Worm (Caenorhabditis elegans) whole organism, L2 larva: ENCODE measurements around the gene F20B6.5.

Source experiments
- C34F6.9 ChIP-seq: fragments of 150-350 bp; optimal IDR thresholded peaks from 2 replicates; lab custom pipeline; 2014; ENCODE audit warnings: missing biosample characterization, missing genetic modification characterization
- R02D3.7 ChIP-seq: fragments of 150-350 bp; optimal IDR thresholded peaks from 2 replicates; lab custom pipeline; 2014; ENCODE audit warnings: missing biosample characterization, missing genetic modification characterization
- Y55F3AM.14 ChIP-seq: fragments of 200-800 bp; sonication (Bioruptor generic); optimal IDR thresholded peaks from 2 replicates; lab custom pipeline; 2018; ENCODE audit warnings: mild to moderate bottlenecking, missing genetic modification characterization, missing compliant biosample characterization
- ZK546.5 ChIP-seq: sonication (generic microtip); optimal IDR thresholded peaks from 2 replicates; lab custom pipeline; 2017; ENCODE audit warnings: missing biosample characterization, missing genetic modification characterization
- ceh-82 ChIP-seq: fragments of 150-350 bp; optimal IDR thresholded peaks from 2 replicates; lab custom pipeline; 2014; ENCODE audit warnings: missing biosample characterization, missing genetic modification characterization
- crh-2 ChIP-seq: sonication (generic microtip); optimal IDR thresholded peaks from 2 replicates; lab custom pipeline; 2017; ENCODE audit warnings: missing biosample characterization, missing genetic modification characterization
- elt-1 ChIP-seq: fragments of 150-350 bp; optimal IDR thresholded peaks from 2 replicates; lab custom pipeline; 2014; ENCODE audit warnings: missing biosample characterization, missing genetic modification characterization
- fos-1 ChIP-seq: fragments of 150-350 bp; optimal IDR thresholded peaks from 2 replicates; lab custom pipeline; 2014; ENCODE audit warnings: missing biosample characterization, missing genetic modification characterization
- gmeb-1 ChIP-seq: fragments of 150-350 bp; optimal IDR thresholded peaks from 2 replicates; lab custom pipeline; 2014; ENCODE audit warnings: missing biosample characterization, missing genetic modification characterization
- lin-11 ChIP-seq: fragments of 150-350 bp; sonication (generic microtip); optimal IDR thresholded peaks from 2 replicates; lab custom pipeline; 2014; ENCODE audit warnings: missing biosample characterization, missing genetic modification characterization, inconsistent platforms, mixed read lengths
- lin-13 ChIP-seq: fragments of 150-350 bp; optimal IDR thresholded peaks from 2 replicates; lab custom pipeline; 2014; ENCODE audit warnings: missing biosample characterization, missing genetic modification reagents, missing genetic modification characterization
- lin-39 ChIP-seq: fragments of 150-350 bp; optimal IDR thresholded peaks from 2 replicates; lab custom pipeline; 2014; ENCODE audit warnings: missing biosample characterization, missing genetic modification reagents, missing genetic modification characterization
- mbf-1 ChIP-seq: sonication (generic microtip); optimal IDR thresholded peaks from 2 replicates; lab custom pipeline; 2017; ENCODE audit warnings: missing biosample characterization, missing genetic modification characterization
- nhr-10 ChIP-seq: sonication (generic microtip); optimal IDR thresholded peaks from 2 replicates; lab custom pipeline; 2017; ENCODE audit warnings: missing biosample characterization, missing genetic modification characterization
- nhr-11 ChIP-seq: fragments of 150-350 bp; optimal IDR thresholded peaks from 2 replicates; lab custom pipeline; 2014; ENCODE audit warnings: missing biosample characterization, missing genetic modification characterization
- nhr-6 ChIP-seq: fragments of 150-350 bp; optimal IDR thresholded peaks from 2 replicates; lab custom pipeline; 2014; ENCODE audit warnings: missing biosample characterization, missing genetic modification characterization
- sem-4 ChIP-seq: fragments of 150-350 bp; optimal IDR thresholded peaks from 2 replicates; lab custom pipeline; 2014; ENCODE audit warnings: missing biosample characterization, missing genetic modification reagents, missing genetic modification characterization
- sma-3 ChIP-seq: sonication (generic microtip); optimal IDR thresholded peaks from 2 replicates; lab custom pipeline; 2016; ENCODE audit warnings: missing genetic modification reagents, missing genetic modification characterization, missing compliant biosample characterization
- unc-39 ChIP-seq: fragments of 150-350 bp; optimal IDR thresholded peaks from 2 replicates; lab custom pipeline; 2014; ENCODE audit warnings: missing biosample characterization, missing genetic modification characterization
- ztf-1 ChIP-seq: fragments of 200-800 bp; sonication (Bioruptor generic); conservative IDR thresholded peaks from 2 replicates; pipeline ENCODE4 v1.3.6; 2022; ENCODE audit warnings: missing genetic modification characterization, missing compliant biosample characterization
- ztf-11 ChIP-seq: sonication (generic microtip); optimal IDR thresholded peaks from 2 replicates; lab custom pipeline; 2017; ENCODE audit warnings: missing biosample characterization, missing genetic modification characterization

The F20B6.5 gene

ce11 chrX:4153343-4153742 is 46.4 kb downstream of the F20B6.5 start, which contains the start of gene nck-1:
Gene nck-1 (minus strand): TSS chrX:4153443.
- no peak for TF ChIP-seq lin-13 (GFP tag; lab: Kevin White, UChicago)
- TF ChIP-seq gmeb-1, result no peak
- TF ChIP-seq lin-11 (tag; lab: Kevin White, UChicago), result no peak
- no peak for TF ChIP-seq lin-39 (tag; lab: Kevin White, UChicago)
- TF ChIP-seq fos-1 (tag; lab: Kevin White, UChicago), result no peak
- TF ChIP-seq ztf-11 (tag; lab: Kevin White, UChicago), result no peak
- no peak for TF ChIP-seq ZK546.5 (tag; lab: Kevin White, UChicago)
- TF ChIP-seq sem-4, result no peak
- TF ChIP-seq elt-1 (tag; lab: Kevin White, UChicago), result no peak
- TF ChIP-seq mbf-1 (tag; lab: Kevin White, UChicago), result no peak
- TF ChIP-seq R02D3.7, result no peak
- TF ChIP-seq sma-3 (GFP tag; lab: Kevin White, UChicago), result no peak
- no peak for TF ChIP-seq ceh-82 (tag; lab: Kevin White, UChicago)
- no peak for TF ChIP-seq nhr-11
- TF ChIP-seq crh-2 (tag; lab: Kevin White, UChicago), result no peak
- no peak for TF ChIP-seq ztf-1
- no peak for TF ChIP-seq unc-39 (tag; lab: Kevin White, UChicago)
- no peak for TF ChIP-seq nhr-10
- no peak for TF ChIP-seq C34F6.9
- TF ChIP-seq, all 48 proteins: peak for 0

DNA sequence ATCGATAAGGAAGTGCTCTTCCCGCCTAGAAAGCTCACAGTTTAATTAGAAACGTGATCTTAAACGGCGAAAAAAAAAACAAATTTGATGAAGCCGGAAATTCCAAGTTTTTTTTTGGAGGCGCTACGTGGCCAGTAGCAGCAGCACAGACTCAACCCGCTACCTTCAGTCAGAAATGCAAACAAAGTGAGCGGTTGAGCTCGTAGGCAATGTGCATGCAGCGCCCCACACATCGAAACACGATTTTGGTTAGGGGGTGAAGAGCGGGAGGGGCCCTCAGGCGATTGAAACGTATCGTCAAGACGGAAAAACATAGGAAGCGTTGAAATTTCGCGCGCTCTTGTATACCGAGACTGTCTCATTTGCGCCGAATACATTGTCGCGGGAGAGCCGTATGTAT is 48.5 kb downstream of the F20B6.5 start:
- TF ChIP-seq nhr-6 (tag; lab: Kevin White, UChicago) (no peak), Y55F3AM.14 (GFP tag; lab: Kevin White, UChicago) (peak; percentile 13)
